Fruit fly (Drosophila melanogaster) whole organism, embryonic: ENCODE results near the gene CG14866.
A peak's percentile ranks its signal among the peaks of the same experiment; 100 is the strongest.

Experiments used
- Awh ChIP-seq: fragments of 200-800 bp; sonication (Bioruptor generic); IDR thresholded peaks from 2 replicates; pipeline ENCODE4, ENCODE4 v1.3.6; 2022; ENCODE audit warnings: missing biosample characterization, missing genetic modification characterization
- BtbVII ChIP-seq: fragments of 200-800 bp; sonication (Bioruptor generic); optimal IDR thresholded peaks from 3 replicates; lab custom pipeline; 2017; ENCODE audit warnings: missing biosample characterization, mild to moderate bottlenecking, missing genetic modification characterization
- CG10543 ChIP-seq: fragments of 200-800 bp; sonication (Bioruptor generic); optimal IDR thresholded peaks from 3 replicates; lab custom pipeline; 2017; ENCODE audit warnings: missing biosample characterization, mild to moderate bottlenecking, missing genetic modification characterization, moderate library complexity
- CG10654 ChIP-seq: fragments of 200-800 bp; sonication (Bioruptor generic); optimal IDR thresholded peaks from 2 replicates; lab custom pipeline; 2016; ENCODE audit warnings: missing biosample characterization, missing genetic modification characterization
- CG11093 ChIP-seq: fragments of 200-800 bp; sonication (Bioruptor generic); IDR thresholded peaks from 3 replicates; pipeline ENCODE4 v1.3.6; 2022; ENCODE audit warnings: missing biosample characterization, missing genetic modification characterization
- CG11560 ChIP-seq: fragments of 200-800 bp; sonication (Bioruptor generic); IDR thresholded peaks from 3 replicates; pipeline ENCODE4 v1.3.6; 2022; ENCODE audit warnings: missing biosample characterization, missing genetic modification characterization
- CG12299 ChIP-seq: fragments of 200-800 bp; sonication (Bioruptor generic); optimal IDR thresholded peaks from 2 replicates; lab custom pipeline; 2018; ENCODE audit warnings: missing biosample characterization, mild to moderate bottlenecking, missing genetic modification characterization
- CG12769 ChIP-seq: fragments of 200-800 bp; sonication (Bioruptor generic); optimal IDR thresholded peaks from 2 replicates; lab custom pipeline; 2019; ENCODE audit warnings: missing biosample characterization, mild to moderate bottlenecking, missing genetic modification characterization, moderate library complexity
- CG18262 ChIP-seq: fragments of 200-800 bp; optimal IDR thresholded peaks from 3 replicates; lab custom pipeline; 2019; ENCODE audit warnings: missing biosample characterization, mild to moderate bottlenecking, missing genetic modification characterization, moderate library complexity
- CG2875 ChIP-seq: fragments of 200-800 bp; sonication (Bioruptor generic); optimal IDR thresholded peaks from 2 replicates; lab custom pipeline; 2017; ENCODE audit warnings: missing biosample characterization, mild to moderate bottlenecking, missing genetic modification characterization, missing genetic modification reagents
- CG3995 ChIP-seq: fragments of 200-800 bp; sonication (Bioruptor generic); optimal IDR thresholded peaks from 3 replicates; lab custom pipeline; 2016; ENCODE audit warnings: missing biosample characterization, missing genetic modification characterization
- CG4404 ChIP-seq: fragments of 200-800 bp; sonication (Bioruptor generic); IDR thresholded peaks from 2 replicates; pipeline ENCODE4 v1.3.6; 2022; ENCODE audit warnings: missing biosample characterization, missing genetic modification characterization
- CG4730 ChIP-seq: fragments of 200-800 bp; sonication (Bioruptor generic); IDR thresholded peaks from 2 replicates; pipeline ENCODE4 v1.3.6; 2022; ENCODE audit warnings: missing biosample characterization, missing genetic modification characterization
- CG6654 ChIP-seq: fragments of 200-800 bp; sonication (Bioruptor generic); optimal IDR thresholded peaks from 2 replicates; lab custom pipeline; 2017; ENCODE audit warnings: missing biosample characterization, mild to moderate bottlenecking, missing genetic modification characterization
- CG7357 ChIP-seq: fragments of 200-800 bp; sonication (Bioruptor generic); IDR thresholded peaks from 3 replicates; pipeline ENCODE4 v1.3.6; 2022; ENCODE audit warnings: missing biosample characterization, missing genetic modification characterization
- CG7556 ChIP-seq: fragments of 200-800 bp; sonication (Bioruptor generic); optimal IDR thresholded peaks from 2 replicates; lab custom pipeline; 2017; ENCODE audit warnings: missing biosample characterization, mild to moderate bottlenecking, missing genetic modification characterization
- CG7928 ChIP-seq: fragments of 200-800 bp; sonication (Bioruptor generic); optimal IDR thresholded peaks from 2 replicates; lab custom pipeline; 2017; ENCODE audit warnings: missing biosample characterization, mild to moderate bottlenecking, missing genetic modification characterization
- CG8281 ChIP-seq: fragments of 200-800 bp; sonication (Bioruptor generic); optimal IDR thresholded peaks from 2 replicates; lab custom pipeline; 2018; ENCODE audit warnings: missing biosample characterization, mild to moderate bottlenecking, missing genetic modification characterization, moderate library complexity
- CG8388 ChIP-seq: fragments of 200-800 bp; sonication (Bioruptor generic); optimal IDR thresholded peaks from 2 replicates; lab custom pipeline; 2019; ENCODE audit warnings: missing biosample characterization, mild to moderate bottlenecking, missing genetic modification characterization, moderate library complexity
- CG8765 ChIP-seq: fragments of 200-800 bp; sonication (Bioruptor generic); IDR thresholded peaks from 2 replicates; pipeline ENCODE4 v1.3.6; 2022; ENCODE audit warnings: missing biosample characterization, missing genetic modification characterization
- CG8944 ChIP-seq: fragments of 200-800 bp; sonication (Bioruptor generic); optimal IDR thresholded peaks from 3 replicates; lab custom pipeline; 2016; ENCODE audit warnings: missing biosample characterization, missing genetic modification characterization
- CG9727 ChIP-seq: fragments of 200-800 bp; sonication (Bioruptor generic); optimal IDR thresholded peaks from 3 replicates; lab custom pipeline; 2017; ENCODE audit warnings: missing biosample characterization, mild to moderate bottlenecking, missing genetic modification characterization
- CkIIα-i1 ChIP-seq: fragments of 200-800 bp; sonication (Bioruptor generic); IDR thresholded peaks from 2 replicates; pipeline ENCODE4 v1.3.6; 2022; ENCODE audit warnings: missing biosample characterization, missing genetic modification characterization
- Dp ChIP-seq: fragments of 200-800 bp; sonication (Bioruptor generic); optimal IDR thresholded peaks from 2 replicates; lab custom pipeline; 2018; ENCODE audit warnings: missing biosample characterization, mild to moderate bottlenecking, missing genetic modification characterization, moderate library complexity
- E2f2 ChIP-seq: fragments of 200-800 bp; sonication (Bioruptor generic); IDR thresholded peaks from 2 replicates; pipeline ENCODE4 v1.3.6; 2022; ENCODE audit warnings: missing biosample characterization, missing genetic modification characterization
- Hey ChIP-seq: fragments of 200-800 bp; sonication (Bioruptor generic); optimal IDR thresholded peaks from 3 replicates; lab custom pipeline; 2018; ENCODE audit warnings: missing biosample characterization, mild to moderate bottlenecking, missing genetic modification characterization
- NFAT ChIP-seq: fragments of 200-800 bp; sonication (Bioruptor generic); IDR thresholded peaks from 2 replicates; pipeline ENCODE4 v1.3.6; 2022; ENCODE audit warnings: missing biosample characterization, missing genetic modification characterization
- Pdp1 ChIP-seq, 2 experiments: fragments of 200-800 bp; sonication (Bioruptor generic); optimal IDR thresholded peaks; 3 replicates each; lab custom pipeline; 2016; ENCODE audit warnings: missing biosample characterization in 2 of 2, missing genetic modification characterization in 2 of 2, mild to moderate bottlenecking in 1 of 2, moderate library complexity in 1 of 2
- Six4 ChIP-seq: fragments of 200-800 bp; sonication (Bioruptor generic); optimal IDR thresholded peaks from 2 replicates; lab custom pipeline; 2016; ENCODE audit warnings: missing biosample characterization, missing genetic modification characterization
- ab ChIP-seq: fragments of 200-800 bp; sonication (Bioruptor generic); optimal IDR thresholded peaks from 2 replicates; lab custom pipeline; 2016; ENCODE audit warnings: missing biosample characterization, missing genetic modification characterization
- ap ChIP-seq: fragments of 200-800 bp; sonication (Bioruptor generic); IDR thresholded peaks from 2 replicates; pipeline ENCODE4 v1.3.6; 2022; ENCODE audit warnings: missing biosample characterization, missing genetic modification characterization
- crc ChIP-seq: fragments of 200-800 bp; sonication (Bioruptor generic); optimal IDR thresholded peaks from 2 replicates; lab custom pipeline; 2016; ENCODE audit warnings: missing biosample characterization, missing genetic modification characterization
- eyg ChIP-seq: fragments of 200-800 bp; sonication (Bioruptor generic); optimal IDR thresholded peaks from 3 replicates; lab custom pipeline; 2016; ENCODE audit warnings: missing biosample characterization, missing genetic modification characterization
- h ChIP-seq: fragments of >200 bp; optimal IDR thresholded peaks from 2 replicates; lab custom pipeline; 2017
- hkb ChIP-seq, 2 experiments: fragments of 200-800 bp in 1 of 2; fragments of >200 bp in 1 of 2; sonication (Bioruptor generic) in 1 of 2; IDR thresholded peaks in 1 of 2; optimal IDR thresholded peaks in 1 of 2; 2 replicates each; pipeline versions ENCODE4 v1.3.6 to Lab custom; 2017 to 2022; ENCODE audit warnings: missing biosample characterization in 1 of 2, missing genetic modification characterization in 1 of 2
- inv ChIP-seq: fragments of 200-800 bp; sonication (Bioruptor generic); IDR thresholded peaks from 2 replicates; pipeline ENCODE4 v1.3.6; 2022; ENCODE audit warnings: missing biosample characterization, missing genetic modification characterization; ENCODE audit not compliant: partially characterized antibody
- kah ChIP-seq: fragments of 200-800 bp; sonication (Bioruptor generic); optimal IDR thresholded peaks from 2 replicates; lab custom pipeline; 2018; ENCODE audit warnings: missing biosample characterization, mild to moderate bottlenecking, missing genetic modification characterization
- kay ChIP-seq: fragments of 200-800 bp; sonication (Bioruptor generic); optimal IDR thresholded peaks from 2 replicates; lab custom pipeline; 2016; ENCODE audit warnings: missing biosample characterization, missing genetic modification characterization
- luna ChIP-seq: fragments of 200-800 bp; sonication (Bioruptor generic); optimal IDR thresholded peaks from 2 replicates; lab custom pipeline; 2016; ENCODE audit warnings: missing biosample characterization, missing genetic modification characterization
- mam ChIP-seq: fragments of 200-800 bp; sonication (Bioruptor generic); optimal IDR thresholded peaks from 3 replicates; lab custom pipeline; 2016; ENCODE audit warnings: missing biosample characterization, missing genetic modification characterization
- onecut ChIP-seq: fragments of 200-800 bp; sonication (Bioruptor generic); IDR thresholded peaks from 2 replicates; pipeline ENCODE4 v1.3.6; 2022; ENCODE audit warnings: missing biosample characterization, missing genetic modification characterization
- pum ChIP-seq: fragments of 200-800 bp; sonication (Bioruptor generic); optimal IDR thresholded peaks from 2 replicates; lab custom pipeline; 2016; ENCODE audit warnings: missing biosample characterization, missing genetic modification characterization
- shn ChIP-seq: fragments of 200-800 bp; sonication (Bioruptor generic); optimal IDR thresholded peaks from 3 replicates; lab custom pipeline; 2016; ENCODE audit warnings: missing biosample characterization, missing genetic modification characterization
- sima ChIP-seq: fragments of 200-800 bp; sonication (Bioruptor generic); optimal IDR thresholded peaks from 2 replicates; lab custom pipeline; 2016; ENCODE audit warnings: missing biosample characterization, missing genetic modification characterization
- slbo ChIP-seq: fragments of 200-800 bp; sonication (Bioruptor generic); IDR thresholded peaks from 2 replicates; pipeline ENCODE4 v1.3.6; 2022; ENCODE audit warnings: missing biosample characterization, missing genetic modification characterization
- tll ChIP-seq, 2 experiments: fragments of 200-800 bp in 1 of 2; fragments of >200 bp in 1 of 2; sonication (Bioruptor generic) in 1 of 2; optimal IDR thresholded peaks; 2 replicates each; lab custom pipeline; 2017 to 2019; ENCODE audit warnings: missing biosample characterization in 2 of 2, missing genetic modification characterization in 2 of 2, mild to moderate bottlenecking in 1 of 2, moderate library complexity in 1 of 2
- tup ChIP-seq: fragments of 200-800 bp; sonication (Bioruptor generic); optimal IDR thresholded peaks from 2 replicates; lab custom pipeline; 2016; ENCODE audit warnings: missing biosample characterization, mild to moderate bottlenecking, missing genetic modification characterization, moderate library complexity
- unpg ChIP-seq: fragments of 200-800 bp; sonication (Bioruptor generic); optimal IDR thresholded peaks from 3 replicates; lab custom pipeline; 2018; ENCODE audit warnings: missing biosample characterization, mild to moderate bottlenecking, missing genetic modification characterization, moderate library complexity
- vnd ChIP-seq: fragments of 200-800 bp; sonication (Bioruptor generic); IDR thresholded peaks from 3 replicates; pipeline ENCODE4 v1.3.6; 2022; ENCODE audit warnings: missing biosample characterization, missing genetic modification characterization; ENCODE audit not compliant: partially characterized antibody
- vvl ChIP-seq: fragments of 200-800 bp; sonication (Bioruptor generic); IDR thresholded peaks from 2 replicates; pipeline ENCODE4 v1.3.6; 2022; ENCODE audit warnings: missing biosample characterization, missing genetic modification characterization
- wdn ChIP-seq: fragments of 200-800 bp; sonication (Bioruptor generic); IDR thresholded peaks from 2 replicates; pipeline ENCODE4 v1.3.6; 2022; ENCODE audit warnings: missing biosample characterization, missing genetic modification characterization
- zf30C ChIP-seq: fragments of 200-800 bp; sonication (Bioruptor generic); optimal IDR thresholded peaks from 3 replicates; lab custom pipeline; 2018; ENCODE audit warnings: missing biosample characterization, mild to moderate bottlenecking, missing genetic modification characterization

The CG14866 gene

DNA sequence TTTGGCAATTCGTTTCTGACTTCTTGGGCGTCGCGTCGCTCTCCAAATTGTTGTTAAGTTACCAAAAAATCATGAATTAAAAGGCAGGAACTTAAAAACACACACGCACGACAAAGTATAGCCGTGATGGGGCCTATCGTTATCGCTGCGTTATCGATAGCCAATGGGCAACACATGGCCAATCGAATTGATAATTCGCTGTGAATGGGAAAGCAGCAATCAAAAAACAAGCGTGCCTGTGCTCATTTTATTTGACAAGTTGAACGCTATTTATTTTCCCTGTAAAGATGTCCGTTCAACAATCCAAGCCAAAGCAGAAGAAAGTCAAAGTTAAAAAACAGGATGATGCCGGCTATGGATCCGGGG, 29.7 kb downstream of the CG14866 start, which contains the start of the genes Surf4 and CG31301 (continued):
- no peak for TF ChIP-seq ab (GFP tag; lab: Kevin White, UChicago)
- TF ChIP-seq wdn (GFP tag; lab: Robert Waterston, UW), result no peak
- 0 out of 2 replicates have a peak, but pooled peaks have one; percentile 10 for TF ChIP-seq onecut (GFP tag; lab: Robert Waterston, UW)
- TF ChIP-seq CG8944 (GFP tag; lab: Kevin White, UChicago), result no peak
- TF ChIP-seq Hey (tag; lab: Kevin White, UChicago), result no peak
- no peak for TF ChIP-seq CG2875 (GFP tag; lab: Kevin White, UChicago)
- TF ChIP-seq CG4404, result no peak
- TF ChIP-seq CkIIα-i1 (GFP tag; lab: Robert Waterston, UW), result no peak
- TF ChIP-seq Six4, result no peak
- no peak for TF ChIP-seq CG8388 (GFP tag; lab: Kevin White, UChicago)
- no peak for TF ChIP-seq slbo (GFP tag; lab: Robert Waterston, UW)
- TF ChIP-seq zf30C (GFP tag; lab: Kevin White, UChicago), result peak; percentile 30
- no peak for TF ChIP-seq NFAT (GFP tag; lab: Robert Waterston, UW)
- no peak for TF ChIP-seq ap
- no peak for TF ChIP-seq tll (GFP tag; optimal IDR thresholded peaks at IDR 0.05; lab: Kevin White, UChicago)
- no peak for TF ChIP-seq Pdp1 (GFP tag; optimal IDR thresholded peaks at IDR 0.05; lab: Kevin White, UChicago)
- TF ChIP-seq vvl, result 0 out of 2 replicates have a peak, but pooled peaks have one; percentile 29
- no peak for TF ChIP-seq CG7556
- peak; percentile 49 for TF ChIP-seq inv
- TF ChIP-seq CG11093 (GFP tag; lab: Robert Waterston, UW), result no peak
- TF ChIP-seq tup (GFP tag; lab: Kevin White, UChicago), result no peak
- TF ChIP-seq CG3995 (GFP tag; lab: Kevin White, UChicago), result peak; percentile 50
- TF ChIP-seq vnd (GFP tag; lab: Robert Waterston, UW), result peak; percentile 57; the same call in 2 of the 3 replicates
- TF ChIP-seq CG12299 (tag; lab: Kevin White, UChicago), result no peak
- TF ChIP-seq kah (GFP tag; lab: Kevin White, UChicago), result no peak
- TF ChIP-seq hkb (optimal IDR thresholded peaks at IDR 0.05; lab: Kevin White, UChicago), result no peak
- TF ChIP-seq hkb (GFP tag; IDR thresholded peaks at IDR 0.05; lab: Robert Waterston, UW), result no peak
- TF ChIP-seq CG12769 (tag; lab: Kevin White, UChicago), result no peak
- peak; percentile 6 for TF ChIP-seq unpg
- TF ChIP-seq pum (GFP tag; lab: Kevin White, UChicago), result no peak
- TF ChIP-seq Awh (GFP tag; lab: Robert Waterston, UW), result no peak
- TF ChIP-seq CG4730 (GFP tag; lab: Robert Waterston, UW), result no peak
- no peak for TF ChIP-seq BtbVII (GFP tag; lab: Kevin White, UChicago)
- no peak for TF ChIP-seq CG8765 (GFP tag; lab: Robert Waterston, UW)
- peak; percentile 35 for TF ChIP-seq Dp (GFP tag; lab: Kevin White, UChicago)
- TF ChIP-seq crc (GFP tag; lab: Kevin White, UChicago), result no peak
- TF ChIP-seq sima (GFP tag; lab: Kevin White, UChicago), result no peak
- no peak for TF ChIP-seq CG8281 (tag; lab: Kevin White, UChicago)
- TF ChIP-seq luna (GFP tag; lab: Kevin White, UChicago), result no peak
- no peak for TF ChIP-seq eyg (GFP tag; lab: Kevin White, UChicago)
- 0 out of 2 replicates have a peak, but pooled peaks have one; percentile 33 for TF ChIP-seq E2f2 (GFP tag; lab: Robert Waterston, UW)
- TF ChIP-seq CG6654 (GFP tag; lab: Kevin White, UChicago), result no peak
- TF ChIP-seq CG10543 (GFP tag; lab: Kevin White, UChicago), result no peak
- TF ChIP-seq CG18262 (tag; lab: Kevin White, UChicago), result no peak
- TF ChIP-seq CG9727, result no peak
- no peak for TF ChIP-seq CG7357 (GFP tag; lab: Robert Waterston, UW)
- TF ChIP-seq CG10654 (GFP tag; lab: Kevin White, UChicago), result no peak
- no peak for TF ChIP-seq h
- TF ChIP-seq CG7928 (GFP tag; lab: Kevin White, UChicago), result no peak
- TF ChIP-seq kay (GFP tag; lab: Kevin White, UChicago), result no peak
- TF ChIP-seq shn (GFP tag; lab: Kevin White, UChicago), result no peak
- TF ChIP-seq mam (GFP tag; lab: Kevin White, UChicago), result no peak
- TF ChIP-seq CG11560 (tag; lab: Robert Waterston, UW), result no peak
